Worm (Caenorhabditis elegans) whole organism, midembryonic: ENCODE measurements around the gene gro-1.
A peak's percentile ranks its signal among the peaks of the same experiment; 100 is the strongest.

Experiments used
- T22C8.4 ChIP-seq: fragments of 200-800 bp; sonication (Bioruptor generic); IDR thresholded peaks from 2 replicates; pipeline ENCODE4 v1.3.6; 2022; ENCODE audit warnings: missing genetic modification characterization, missing compliant biosample characterization
- cog-1 ChIP-seq: sonication (generic microtip); optimal IDR thresholded peaks from 2 replicates; lab custom pipeline; 2016; ENCODE audit warnings: missing genetic modification characterization, missing compliant biosample characterization
- flt-1 ChIP-seq: fragments of 200-800 bp; sonication (Bioruptor generic); IDR thresholded peaks from 2 replicates; pipeline ENCODE4 v1.3.6; 2022; ENCODE audit warnings: missing genetic modification characterization, missing compliant biosample characterization
- klf-2 ChIP-seq: fragments of 200-800 bp; sonication (Bioruptor generic); conservative IDR thresholded peaks from 2 replicates; pipeline ENCODE4 v1.3.6; 2022; ENCODE audit warnings: missing genetic modification reagents, missing genetic modification characterization, missing compliant biosample characterization
- med-1 ChIP-seq: sonication (generic microtip); optimal IDR thresholded peaks from 2 replicates; lab custom pipeline; 2017; ENCODE audit warnings: missing genetic modification characterization, mild to moderate bottlenecking, missing compliant biosample characterization, antibody characterized with exemption, missing genetic modification reagents; ENCODE audit not compliant: insufficient read depth
- ref-1 ChIP-seq: fragments of 200-800 bp; sonication (Bioruptor generic); conservative IDR thresholded peaks from 2 replicates; pipeline ENCODE4 v1.3.6; 2022; ENCODE audit warnings: missing genetic modification reagents, missing genetic modification characterization, missing compliant biosample characterization
- tab-1 ChIP-seq: fragments of 200-800 bp; sonication (Bioruptor generic); IDR thresholded peaks from 2 replicates; pipeline ENCODE4 v1.3.6; 2022; ENCODE audit warnings: missing genetic modification characterization, missing compliant biosample characterization
- ztf-23 ChIP-seq: fragments of 200-800 bp; sonication (Bioruptor generic); IDR thresholded peaks from 2 replicates; pipeline ENCODE4 v1.3.6; 2022; ENCODE audit warnings: missing genetic modification reagents, missing genetic modification characterization, missing compliant biosample characterization
- ztf-29 ChIP-seq: fragments of 200-800 bp; sonication (Bioruptor generic); IDR thresholded peaks from 2 replicates; pipeline ENCODE4 v1.3.6; 2022; ENCODE audit warnings: missing genetic modification reagents, missing genetic modification characterization, missing compliant biosample characterization

gro-1 gene

ce11 chrIII:5294281-5294680 is 29.4 kb downstream of the gro-1 start:
- TF ChIP-seq T22C8.4 (no peak), flt-1 (GFP tag; lab: Robert Waterston, UW) (no peak), tab-1 (GFP tag; lab: Robert Waterston, UW) (no peak), ref-1 (no peak), ztf-23 (no peak), med-1 (GFP tag; lab: Kevin White, UChicago) (no peak), cog-1 (tag; lab: Kevin White, UChicago) (no peak), ztf-29 (GFP tag; lab: Robert Waterston, UW) (no peak), klf-2 (GFP tag; lab: Robert Waterston, UW) (no peak)

DNA sequence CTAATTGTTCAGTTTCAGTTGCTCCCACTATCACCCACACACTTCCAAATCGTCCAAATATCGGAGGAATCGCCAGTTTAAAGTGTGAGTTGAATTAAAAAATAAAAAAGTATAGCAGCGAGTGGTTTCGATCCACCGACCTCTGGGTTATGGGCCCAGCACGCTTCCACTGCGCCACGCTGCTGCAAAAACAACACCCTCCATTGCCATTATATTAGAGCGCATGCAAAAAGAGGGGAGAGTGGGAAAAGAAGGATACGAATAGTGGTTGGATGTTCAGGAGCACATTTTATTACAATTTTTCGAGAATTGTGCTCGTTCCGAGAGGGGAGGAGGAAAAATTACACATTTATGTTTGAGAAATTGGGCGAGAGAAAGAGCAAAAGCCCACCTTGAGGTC is 30.0 kb downstream of the gro-1 start:
- TF ChIP-seq cog-1 (tag; lab: Kevin White, UChicago) = peak; percentile 78
- TF ChIP-seq flt-1 (GFP tag; lab: Robert Waterston, UW) = peak; percentile 96
- TF ChIP-seq T22C8.4 = peak; percentile 94
- TF ChIP-seq ztf-23 = peak; percentile 95
- TF ChIP-seq med-1 (GFP tag; lab: Kevin White, UChicago) = peak; percentile 71
- peak; percentile 95 for TF ChIP-seq ztf-29 (GFP tag; lab: Robert Waterston, UW)
- peak; percentile 92 for TF ChIP-seq klf-2 (GFP tag; lab: Robert Waterston, UW)
- TF ChIP-seq ref-1 = peak; percentile 88
- peak; percentile 95 for TF ChIP-seq tab-1 (GFP tag; lab: Robert Waterston, UW)

DNA sequence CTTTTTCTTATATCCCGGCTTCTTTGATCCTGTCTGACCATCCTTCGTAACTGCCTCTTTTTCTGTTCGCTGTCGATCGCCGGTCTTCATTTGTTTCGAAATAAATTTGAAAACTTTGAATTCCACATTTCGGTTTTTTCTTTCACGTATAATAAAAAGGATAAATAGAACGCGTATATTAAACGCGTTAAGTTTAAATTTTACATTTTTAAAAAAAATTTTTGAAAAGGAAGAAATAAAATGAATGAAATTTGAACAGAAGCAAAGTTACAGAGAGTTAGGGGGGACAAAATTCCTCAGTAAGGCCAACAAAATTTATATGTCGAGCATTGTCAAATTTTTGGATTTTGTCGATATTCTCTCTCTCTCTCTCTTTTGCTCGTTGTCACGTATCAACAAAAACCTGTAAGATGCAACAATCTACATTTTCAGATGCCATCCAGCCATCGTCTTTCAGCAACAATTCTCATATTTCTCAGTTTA is 36.9 kb downstream of the gro-1 start, which contains the start of the genes T15B12.2 and F52C9.5:
T15B12.2 (minus strand) TSS at position 101 of the 483 bp plus-strand sequence.
F52C9.5 (plus strand) TSS at position 433 of the 483 bp plus-strand sequence.
- no peak for TF ChIP-seq cog-1 (tag; lab: Kevin White, UChicago)
- TF ChIP-seq tab-1 (GFP tag; lab: Robert Waterston, UW) = no peak
- no peak for TF ChIP-seq ztf-29 (GFP tag; lab: Robert Waterston, UW)

DNA sequence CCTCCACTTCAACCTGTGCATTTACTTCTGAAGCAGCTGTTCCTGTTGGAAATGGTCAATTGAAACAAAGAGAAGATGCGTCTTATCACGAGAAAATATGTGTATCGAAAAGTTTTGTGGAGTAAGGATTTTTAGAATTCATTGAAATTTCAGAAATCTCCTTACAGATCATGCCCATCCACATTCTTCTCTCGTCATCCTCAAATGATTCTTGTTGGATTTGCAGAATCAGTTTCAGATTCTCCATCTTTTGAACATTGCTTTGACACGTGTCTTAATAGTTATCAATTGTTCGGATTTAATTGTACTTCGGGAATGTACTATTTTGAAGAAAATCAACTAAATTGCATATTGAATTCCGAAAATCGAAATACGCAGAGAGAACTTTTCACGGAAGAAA is 39.1 kb downstream of the gro-1 start:
- TF ChIP-seq ztf-23 = no peak

- TF ChIP-seq flt-1 (GFP tag; lab: Robert Waterston, UW) = peak; percentile 74
- peak; percentile 85 for TF ChIP-seq tab-1 (GFP tag; lab: Robert Waterston, UW)
- peak; percentile 49 for TF ChIP-seq cog-1 (tag; lab: Kevin White, UChicago)
- TF ChIP-seq ref-1 = peak; percentile 67
- TF ChIP-seq ztf-29 (GFP tag; lab: Robert Waterston, UW) = peak; percentile 77
- peak; percentile 92 for TF ChIP-seq ztf-23
- TF ChIP-seq T22C8.4 = peak; percentile 77; the same call in 1 of the 2 replicates
- peak; percentile 92 for TF ChIP-seq klf-2 (GFP tag; lab: Robert Waterston, UW)
- TF ChIP-seq med-1 (GFP tag; lab: Kevin White, UChicago) = no peak
Measured at ce11 chrIII:5305725-5306124, 40.8 kb downstream of the gro-1 start.

ce11 chrIII:5308278-5308677 is 43.4 kb downstream of the gro-1 start, which contains the start of gene mog-3:
Gene mog-3, plus strand, starts transcription at chrIII:5308596.
- no peak for TF ChIP-seq ztf-29 (GFP tag; lab: Robert Waterston, UW)
- TF ChIP-seq flt-1 (GFP tag; lab: Robert Waterston, UW) = peak; percentile 15; the same call in 1 of the 2 replicates
- peak; percentile 94 for TF ChIP-seq T22C8.4
- peak; percentile 61; the same call in 1 of the 2 replicates for TF ChIP-seq klf-2 (GFP tag; lab: Robert Waterston, UW)
- peak; percentile 76 for TF ChIP-seq ztf-23

DNA sequence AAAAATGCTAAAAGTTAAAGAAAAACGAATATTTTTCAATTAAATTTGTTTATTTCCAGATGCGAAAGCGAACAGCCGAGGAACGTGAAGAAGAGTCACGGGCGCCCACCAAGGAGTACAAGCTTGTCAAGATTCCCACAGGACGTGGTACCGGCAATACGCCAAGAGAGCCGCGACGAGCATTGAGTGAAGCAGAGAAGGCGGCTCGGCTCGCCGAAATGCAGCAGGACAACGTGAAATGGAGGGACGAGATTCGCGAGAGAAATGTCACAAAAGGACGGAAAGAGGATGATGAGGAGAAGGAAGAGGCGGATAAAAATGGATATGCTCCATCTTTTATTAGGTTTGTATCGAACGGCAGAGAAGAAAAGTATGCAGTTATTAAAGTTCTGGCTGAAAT is 45.5 kb downstream of the gro-1 start:
- no peak for TF ChIP-seq ztf-29 (GFP tag; lab: Robert Waterston, UW)
- no peak for TF ChIP-seq cog-1 (tag; lab: Kevin White, UChicago)
- TF ChIP-seq ref-1 = no peak
- TF ChIP-seq flt-1 (GFP tag; lab: Robert Waterston, UW) = no peak
- TF ChIP-seq tab-1 (GFP tag; lab: Robert Waterston, UW) = no peak
- no peak for TF ChIP-seq med-1 (GFP tag; lab: Kevin White, UChicago)
- TF ChIP-seq ztf-23 = no peak
- no peak for TF ChIP-seq klf-2 (GFP tag; lab: Robert Waterston, UW)
- no peak for TF ChIP-seq T22C8.4

DNA sequence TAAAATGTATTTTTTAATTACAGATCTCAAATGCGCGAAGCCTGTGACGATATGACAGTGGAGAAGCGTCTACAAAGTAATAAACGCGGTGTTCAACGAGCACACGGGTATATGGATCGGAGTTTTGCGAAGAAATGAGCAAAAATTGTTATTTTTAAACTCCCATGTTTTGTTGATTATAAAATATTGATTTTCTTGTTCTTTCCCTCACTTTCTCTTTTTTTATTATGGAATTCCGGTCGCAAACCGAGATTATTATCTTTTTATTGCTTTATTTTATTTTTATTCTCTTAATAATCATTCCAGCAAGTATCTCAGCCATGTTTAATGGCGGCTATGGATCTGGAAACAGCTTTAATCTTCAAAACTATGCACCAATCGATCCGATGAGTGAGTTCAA is 46.0 kb downstream of the gro-1 start, which contains the start of gene pqe-1:
pqe-1 (plus strand) TSS at position 301 of the 400 bp plus-strand sequence.
- no peak for TF ChIP-seq med-1 (GFP tag; lab: Kevin White, UChicago)
